Worm (Caenorhabditis elegans) whole organism, midembryonic: ENCODE results near the gene C13C4.6.

Experiments used
- T22C8.4 ChIP-seq: fragments of 200-800 bp; sonication (Bioruptor generic); IDR thresholded peaks from 2 replicates; pipeline ENCODE4 v1.3.6; 2022; ENCODE audit warnings: missing genetic modification characterization, missing compliant biosample characterization
- cog-1 ChIP-seq: sonication (generic microtip); optimal IDR thresholded peaks from 2 replicates; lab custom pipeline; 2016; ENCODE audit warnings: missing genetic modification characterization, missing compliant biosample characterization
- med-1 ChIP-seq: sonication (generic microtip); optimal IDR thresholded peaks from 2 replicates; lab custom pipeline; 2017; ENCODE audit warnings: missing genetic modification characterization, mild to moderate bottlenecking, missing compliant biosample characterization, antibody characterized with exemption, missing genetic modification reagents; ENCODE audit not compliant: insufficient read depth

- TF ChIP-seq T22C8.4 (GFP tag; lab: Robert Waterston, UW) (no peak), med-1 (GFP tag; lab: Kevin White, UChicago) (no peak), cog-1 (tag; lab: Kevin White, UChicago) (no peak)
Measured at ce11 chrV:12170114-12170513, 48.7 kb downstream of the C13C4.6 start, which contains the start of gene ZK863.1.
